Fruit fly (Drosophila melanogaster) whole organism, prepupa: ENCODE measurements around the gene Surf1.

Experiments used
- Blimp-1 ChIP-seq: fragments of 200-800 bp; sonication (Bioruptor generic); optimal IDR thresholded peaks from 3 replicates; lab custom pipeline; 2017; ENCODE audit warnings: missing biosample characterization, missing genetic modification characterization, mild to moderate bottlenecking, moderate library complexity, missing genetic modification reagents
- CG10631 ChIP-seq: fragments of 200-800 bp; sonication (Bioruptor generic); optimal IDR thresholded peaks from 2 replicates; lab custom pipeline; 2016; ENCODE audit warnings: missing biosample characterization, missing genetic modification characterization
- CG10669 ChIP-seq: fragments of 200-800 bp; sonication (Bioruptor generic); optimal IDR thresholded peaks from 3 replicates; lab custom pipeline; 2018; ENCODE audit warnings: missing biosample characterization, mild to moderate bottlenecking, missing genetic modification characterization, moderate library complexity
- CG11294 ChIP-seq: fragments of 200-800 bp; sonication (Bioruptor generic); IDR thresholded peaks from 2 replicates; pipeline ENCODE4 v1.3.6; 2022; ENCODE audit warnings: missing biosample characterization, missing genetic modification characterization
- CG11762 ChIP-seq: fragments of 200-800 bp; sonication (Bioruptor generic); optimal IDR thresholded peaks from 3 replicates; lab custom pipeline; 2016; ENCODE audit warnings: missing biosample characterization, missing genetic modification characterization; ENCODE audit not compliant: insufficient read depth
- CG11902 ChIP-seq: fragments of 200-800 bp; sonication (Bioruptor generic); optimal IDR thresholded peaks from 3 replicates; lab custom pipeline; 2016; ENCODE audit warnings: missing biosample characterization, missing genetic modification characterization
- CG15336 ChIP-seq: fragments of 200-800 bp; sonication (Bioruptor generic); IDR thresholded peaks from 2 replicates; pipeline ENCODE4 v1.3.6; 2022; ENCODE audit warnings: missing biosample characterization, missing genetic modification characterization
- CG1621 ChIP-seq: fragments of 200-800 bp; sonication (Bioruptor generic); optimal IDR thresholded peaks from 3 replicates; lab custom pipeline; 2018; ENCODE audit warnings: missing biosample characterization, mild to moderate bottlenecking, missing genetic modification characterization
- CG16779 ChIP-seq: fragments of 200-800 bp; sonication (Bioruptor generic); optimal IDR thresholded peaks from 3 replicates; lab custom pipeline; 2017; ENCODE audit warnings: missing biosample characterization, mild to moderate bottlenecking, missing genetic modification characterization
- CG3032 ChIP-seq: fragments of 200-800 bp; optimal IDR thresholded peaks from 2 replicates; lab custom pipeline; 2019; ENCODE audit warnings: missing biosample characterization, mild to moderate bottlenecking, missing genetic modification characterization, moderate library complexity
- CG31627 ChIP-seq: fragments of 200-800 bp; sonication (Bioruptor generic); optimal IDR thresholded peaks from 3 replicates; lab custom pipeline; 2016; ENCODE audit warnings: missing biosample characterization, missing genetic modification characterization
- CG32006 ChIP-seq: fragments of 200-800 bp; sonication (Bioruptor generic); optimal IDR thresholded peaks from 3 replicates; lab custom pipeline; 2017; ENCODE audit warnings: missing biosample characterization, mild to moderate bottlenecking, missing genetic modification characterization
- CG34406 ChIP-seq: fragments of 200-800 bp; sonication (Bioruptor generic); optimal IDR thresholded peaks from 3 replicates; lab custom pipeline; 2016; ENCODE audit warnings: missing biosample characterization, missing genetic modification characterization
- CG3919 ChIP-seq: fragments of 200-800 bp; sonication (Bioruptor generic); optimal IDR thresholded peaks from 3 replicates; lab custom pipeline; 2016; ENCODE audit warnings: missing biosample characterization, missing genetic modification characterization
- CG4318 ChIP-seq: fragments of 200-800 bp; sonication (Bioruptor generic); optimal IDR thresholded peaks from 3 replicates; lab custom pipeline; 2017; ENCODE audit warnings: missing biosample characterization, mild to moderate bottlenecking, missing genetic modification characterization
- CG6163 ChIP-seq: fragments of 200-800 bp; sonication (Bioruptor generic); IDR thresholded peaks from 3 replicates; pipeline ENCODE4 v1.3.6; 2022; ENCODE audit warnings: missing biosample characterization, missing genetic modification characterization
- CG6276 ChIP-seq: fragments of 200-800 bp; sonication (Bioruptor generic); optimal IDR thresholded peaks from 2 replicates; lab custom pipeline; 2017; ENCODE audit warnings: missing biosample characterization, mild to moderate bottlenecking, missing genetic modification characterization
- CG6792 ChIP-seq: fragments of 200-800 bp; sonication (Bioruptor generic); optimal IDR thresholded peaks from 3 replicates; lab custom pipeline; 2016; ENCODE audit warnings: missing biosample characterization, missing genetic modification characterization
- CG6808 ChIP-seq: fragments of 200-800 bp; sonication (Bioruptor generic); optimal IDR thresholded peaks from 3 replicates; lab custom pipeline; 2017; ENCODE audit warnings: missing biosample characterization, missing genetic modification characterization, mild to moderate bottlenecking, moderate library complexity, missing genetic modification reagents
- CG6854 ChIP-seq: fragments of 200-800 bp; sonication (Bioruptor generic); optimal IDR thresholded peaks from 2 replicates; lab custom pipeline; 2017; ENCODE audit warnings: missing biosample characterization, mild to moderate bottlenecking, missing genetic modification characterization
- CG7368 ChIP-seq: fragments of 200-800 bp; sonication (Bioruptor generic); optimal IDR thresholded peaks from 3 replicates; lab custom pipeline; 2016; ENCODE audit warnings: missing biosample characterization, missing genetic modification characterization
- CG8119 ChIP-seq: fragments of 200-800 bp; sonication (Bioruptor generic); IDR thresholded peaks from 3 replicates; pipeline ENCODE4 v1.3.6; 2022; ENCODE audit warnings: missing biosample characterization, missing genetic modification characterization
- CG8319 ChIP-seq: fragments of 200-800 bp; sonication (Bioruptor generic); optimal IDR thresholded peaks from 3 replicates; lab custom pipeline; 2016; ENCODE audit warnings: missing biosample characterization, missing genetic modification characterization
- CG8632 ChIP-seq: fragments of 200-800 bp; sonication (Bioruptor generic); optimal IDR thresholded peaks from 3 replicates; lab custom pipeline; 2016; ENCODE audit warnings: missing biosample characterization, missing genetic modification characterization
- Eip75B ChIP-seq: fragments of 200-800 bp; sonication (Bioruptor generic); optimal IDR thresholded peaks from 3 replicates; lab custom pipeline; 2016; ENCODE audit warnings: missing biosample characterization, missing genetic modification characterization
- Eip78C ChIP-seq: fragments of 200-800 bp; sonication (Bioruptor generic); peaks from one replicate; lab custom pipeline; 2016; ENCODE audit warnings: missing biosample characterization, missing genetic modification characterization
- Eip93F ChIP-seq: fragments of 200-800 bp; sonication (Bioruptor generic); optimal IDR thresholded peaks from 2 replicates; lab custom pipeline; 2016; ENCODE audit warnings: missing biosample characterization, mild to moderate bottlenecking, missing genetic modification characterization
- Ets21C ChIP-seq: fragments of 200-800 bp; sonication (Bioruptor generic); optimal IDR thresholded peaks from 3 replicates; lab custom pipeline; 2016; ENCODE audit warnings: missing biosample characterization, missing genetic modification characterization
- Ets96B ChIP-seq: fragments of 200-800 bp; optimal IDR thresholded peaks from 2 replicates; lab custom pipeline; 2019; ENCODE audit warnings: missing biosample characterization, mild to moderate bottlenecking, missing genetic modification characterization, moderate library complexity
- Gug ChIP-seq: fragments of 200-800 bp; sonication (Bioruptor generic); IDR thresholded peaks from 2 replicates; pipeline ENCODE4 v1.3.6; 2022; ENCODE audit warnings: missing biosample characterization, missing genetic modification characterization
- Hr38 ChIP-seq: sonication (Bioruptor generic); optimal IDR thresholded peaks from 2 replicates; lab custom pipeline; 2016; ENCODE audit warnings: missing biosample characterization, missing genetic modification characterization
- Hr39 ChIP-seq: fragments of 200-800 bp; sonication (Bioruptor generic); optimal IDR thresholded peaks from 2 replicates; lab custom pipeline; 2016; ENCODE audit warnings: missing biosample characterization, missing genetic modification characterization
- Hr4 ChIP-seq: fragments of 200-800 bp; sonication (Bioruptor generic); optimal IDR thresholded peaks from 3 replicates; lab custom pipeline; 2016; ENCODE audit warnings: missing biosample characterization, missing genetic modification characterization
- Lpt ChIP-seq: fragments of 200-800 bp; sonication (Bioruptor generic); optimal IDR thresholded peaks from 3 replicates; lab custom pipeline; 2016; ENCODE audit warnings: missing biosample characterization, missing genetic modification characterization
- Met ChIP-seq: fragments of 200-800 bp; sonication (Bioruptor generic); optimal IDR thresholded peaks from 3 replicates; lab custom pipeline; 2016; ENCODE audit warnings: missing biosample characterization, missing genetic modification characterization
- Smox ChIP-seq: fragments of 200-800 bp; sonication (Bioruptor generic); optimal IDR thresholded peaks from 3 replicates; lab custom pipeline; 2016; ENCODE audit warnings: missing biosample characterization, missing genetic modification characterization
- Sox102F ChIP-seq: fragments of 200-800 bp; sonication (Bioruptor generic); optimal IDR thresholded peaks from 2 replicates; lab custom pipeline; 2016; ENCODE audit warnings: missing biosample characterization, mild to moderate bottlenecking, missing genetic modification characterization
- Sox14 ChIP-seq: fragments of 200-800 bp; sonication (Bioruptor generic); optimal IDR thresholded peaks from 3 replicates; lab custom pipeline; 2016; ENCODE audit warnings: missing biosample characterization, missing genetic modification characterization
- Sox15 ChIP-seq: fragments of 200-800 bp; sonication (Bioruptor generic); optimal IDR thresholded peaks from 3 replicates; lab custom pipeline; 2016; ENCODE audit warnings: missing biosample characterization, missing genetic modification characterization
- achi ChIP-seq: fragments of 200-800 bp; sonication (Bioruptor generic); optimal IDR thresholded peaks from 3 replicates; lab custom pipeline; 2016; ENCODE audit warnings: missing biosample characterization, missing genetic modification characterization
- acj6 ChIP-seq: fragments of 200-800 bp; sonication (Bioruptor generic); optimal IDR thresholded peaks from 3 replicates; lab custom pipeline; 2016; ENCODE audit warnings: missing biosample characterization, missing genetic modification characterization
- cyc ChIP-seq: fragments of 200-800 bp; sonication (Bioruptor generic); optimal IDR thresholded peaks from 3 replicates; lab custom pipeline; 2016; ENCODE audit warnings: missing biosample characterization, missing genetic modification characterization
- dsx ChIP-seq: fragments of 200-800 bp; optimal IDR thresholded peaks from 3 replicates; lab custom pipeline; 2019; ENCODE audit warnings: missing biosample characterization, mild to moderate bottlenecking, missing genetic modification characterization, moderate library complexity; ENCODE audit not compliant: poor library complexity, severe bottlenecking
- eg ChIP-seq: fragments of 200-800 bp; sonication (Bioruptor generic); IDR thresholded peaks from 3 replicates; pipeline ENCODE4 v1.3.6; 2022; ENCODE audit warnings: missing biosample characterization, missing genetic modification characterization
- esn ChIP-seq: fragments of 200-800 bp; sonication (Bioruptor generic); optimal IDR thresholded peaks from 2 replicates; lab custom pipeline; 2016; ENCODE audit warnings: missing biosample characterization, mild to moderate bottlenecking, missing genetic modification characterization, moderate library complexity
- fd59A ChIP-seq: fragments of 200-800 bp; sonication (Bioruptor generic); optimal IDR thresholded peaks from 2 replicates; lab custom pipeline; 2017; ENCODE audit warnings: missing biosample characterization, mild to moderate bottlenecking, missing genetic modification characterization, missing genetic modification reagents
- fkh ChIP-seq: fragments of 200-800 bp; sonication (Bioruptor generic); optimal IDR thresholded peaks from 3 replicates; lab custom pipeline; 2017; ENCODE audit warnings: missing biosample characterization, mild to moderate bottlenecking, missing genetic modification characterization, moderate library complexity
- lz ChIP-seq: fragments of 200-800 bp; sonication (Bioruptor generic); optimal IDR thresholded peaks from 3 replicates; lab custom pipeline; 2016; ENCODE audit warnings: missing biosample characterization, missing genetic modification characterization
- salr ChIP-seq, 2 experiments: fragments of 200-800 bp; sonication (Bioruptor generic); optimal IDR thresholded peaks; 3 replicates each; lab custom pipeline; 2016 to 2018; ENCODE audit warnings: missing biosample characterization in 2 of 2, missing genetic modification characterization in 2 of 2, mild to moderate bottlenecking in 1 of 2
- svp ChIP-seq: fragments of 200-800 bp; sonication (Bioruptor generic); peaks from one replicate; lab custom pipeline; 2016; ENCODE audit warnings: missing biosample characterization, missing genetic modification characterization
- topi ChIP-seq: fragments of 200-800 bp; sonication (Bioruptor generic); optimal IDR thresholded peaks from 3 replicates; lab custom pipeline; 2016; ENCODE audit warnings: missing biosample characterization, missing genetic modification characterization
- vri ChIP-seq: fragments of 200-800 bp; sonication (Bioruptor generic); optimal IDR thresholded peaks from 3 replicates; lab custom pipeline; 2016; ENCODE audit warnings: missing biosample characterization, mild to moderate bottlenecking, missing genetic modification characterization

Surf1 gene

dm6 chr3L:6964488-6965152 lies 6.5 kb downstream of the Surf1 start, which contains the start of gene sgl:
Gene sgl, minus strand, starts transcription at chr3L:6964758.
- no peak for TF ChIP-seq acj6 (GFP tag; lab: Kevin White, UChicago)
- peak; percentile 55; the same call in 1 of the 2 replicates for TF ChIP-seq CG15336 (GFP tag; lab: Robert Waterston, UW)
- TF ChIP-seq Eip78C (GFP tag; lab: Kevin White, UChicago), result peak; percentile 73
- peak; percentile 75 for TF ChIP-seq eg (GFP tag; lab: Robert Waterston, UW)
- TF ChIP-seq CG32006, result no peak
- TF ChIP-seq dsx (GFP tag; lab: Kevin White, UChicago), result peak; percentile 43
- no peak for TF ChIP-seq CG10631 (GFP tag; lab: Kevin White, UChicago)
- no peak for TF ChIP-seq Ets21C
- TF ChIP-seq salr (GFP tag; optimal IDR thresholded peaks at IDR 0.05; lab: Kevin White, UChicago), result peak in 1 of 2 experiments; percentile 36
- TF ChIP-seq CG6276 (GFP tag; lab: Kevin White, UChicago), result peak; percentile 74
- no peak for TF ChIP-seq CG11762 (GFP tag; lab: Kevin White, UChicago)
- TF ChIP-seq CG3919, result peak; percentile 59
- TF ChIP-seq fkh (GFP tag; lab: Kevin White, UChicago), result no peak
- no peak for TF ChIP-seq CG4318 (GFP tag; lab: Kevin White, UChicago)
- no peak for TF ChIP-seq CG6792 (GFP tag; lab: Kevin White, UChicago)
- TF ChIP-seq Sox102F (GFP tag; lab: Kevin White, UChicago), result no peak
- TF ChIP-seq CG1621 (tag; lab: Kevin White, UChicago), result peak; percentile 72
- no peak for TF ChIP-seq fd59A
- TF ChIP-seq CG10669, result peak; percentile 27
- no peak for TF ChIP-seq CG11294
- TF ChIP-seq achi (GFP tag; lab: Kevin White, UChicago), result peak; percentile 28
- TF ChIP-seq CG3032 (tag; lab: Kevin White, UChicago), result peak; percentile 42
- peak; percentile 62 for TF ChIP-seq Lpt (GFP tag; lab: Kevin White, UChicago)
- TF ChIP-seq esn (GFP tag; lab: Kevin White, UChicago), result peak; percentile 51
- TF ChIP-seq cyc (GFP tag; lab: Kevin White, UChicago), result no peak
- TF ChIP-seq Hr39 (GFP tag; lab: Kevin White, UChicago), result no peak
- TF ChIP-seq Sox15 (GFP tag; lab: Kevin White, UChicago), result no peak
- peak; percentile 53 for TF ChIP-seq Eip75B (GFP tag; lab: Kevin White, UChicago)
- TF ChIP-seq CG7368 (GFP tag; lab: Kevin White, UChicago), result no peak
- TF ChIP-seq Eip93F, result no peak
- TF ChIP-seq Hr4 (GFP tag; lab: Kevin White, UChicago), result no peak
- no peak for TF ChIP-seq CG8632
- peak; percentile 8 for TF ChIP-seq Met (GFP tag; lab: Kevin White, UChicago)
- no peak for TF ChIP-seq lz (GFP tag; lab: Kevin White, UChicago)
- peak; percentile 48; the same call in 2 of the 3 replicates for TF ChIP-seq CG8119 (GFP tag; lab: Robert Waterston, UW)
- TF ChIP-seq Smox, result no peak
- TF ChIP-seq Ets96B (tag; lab: Kevin White, UChicago), result peak; percentile 55
- no peak for TF ChIP-seq CG8319 (GFP tag; lab: Kevin White, UChicago)
- no peak for TF ChIP-seq Hr38
- peak; percentile 36 for TF ChIP-seq Sox14
- TF ChIP-seq CG6163 (GFP tag; lab: Robert Waterston, UW), result peak; percentile 87
- peak; percentile 74 for TF ChIP-seq svp
- no peak for TF ChIP-seq Blimp-1 (GFP tag; lab: Kevin White, UChicago)
- peak; percentile 62 for TF ChIP-seq vri (GFP tag; lab: Kevin White, UChicago)
- no peak for TF ChIP-seq CG31627 (GFP tag; lab: Kevin White, UChicago)
- peak; percentile 72 for TF ChIP-seq CG16779
- TF ChIP-seq CG6808, result peak; percentile 34
- peak; percentile 31 for TF ChIP-seq CG34406
- peak; percentile 48 for TF ChIP-seq CG6854
- TF ChIP-seq topi (GFP tag; lab: Kevin White, UChicago), result peak; percentile 52
- no peak for TF ChIP-seq CG11902 (GFP tag; lab: Kevin White, UChicago)
- TF ChIP-seq Gug, result no peak; the same call in 1 of the 2 replicates
